Fruit fly (Drosophila melanogaster) whole organism: ENCODE measurements around the gene CG1463.

Experiments used
- CG8478 ChIP-seq: fragments of >200 bp; optimal IDR thresholded peaks from 2 replicates; lab custom pipeline; 2018; ENCODE audit warnings: inconsistent platforms
- Dll ChIP-seq: fragments of >200 bp; optimal IDR thresholded peaks from 2 replicates; lab custom pipeline; 2017
- EcR ChIP-seq, 2 experiments: fragments of >200 bp; optimal IDR thresholded peaks; 2 replicates each; lab custom pipeline; 2017; ENCODE audit warnings: missing biosample characterization in 2 of 2, missing genetic modification characterization in 2 of 2, missing genetic modification reagents in 2 of 2
- pan ChIP-seq: fragments of >200 bp; optimal IDR thresholded peaks from 2 replicates; lab custom pipeline; 2017
- psq ChIP-seq: fragments of >200 bp; optimal IDR thresholded peaks from 2 replicates; lab custom pipeline; 2017
- usp ChIP-seq: fragments of >200 bp; optimal IDR thresholded peaks from 2 replicates; lab custom pipeline; 2017; ENCODE audit warnings: missing biosample characterization, missing genetic modification characterization, mixed read lengths

dm6 chrX:12654288-12654729 lies 42.8 kb upstream of the CG1463 start:
- TF ChIP-seq pan (lab: Kevin White, UChicago) (no peak), psq (no peak), Dll (no peak), CG8478 (lab: Kevin White, UChicago) (peak; percentile 83), usp (no peak), EcR (GFP tag; optimal IDR thresholded peaks at IDR 0.05; lab: Kevin White, UChicago) (no peak)
